Fruit fly (Drosophila melanogaster): ENCODE measurements around the gene U4-U6-60K.

The U4-U6-60K gene

DNA sequence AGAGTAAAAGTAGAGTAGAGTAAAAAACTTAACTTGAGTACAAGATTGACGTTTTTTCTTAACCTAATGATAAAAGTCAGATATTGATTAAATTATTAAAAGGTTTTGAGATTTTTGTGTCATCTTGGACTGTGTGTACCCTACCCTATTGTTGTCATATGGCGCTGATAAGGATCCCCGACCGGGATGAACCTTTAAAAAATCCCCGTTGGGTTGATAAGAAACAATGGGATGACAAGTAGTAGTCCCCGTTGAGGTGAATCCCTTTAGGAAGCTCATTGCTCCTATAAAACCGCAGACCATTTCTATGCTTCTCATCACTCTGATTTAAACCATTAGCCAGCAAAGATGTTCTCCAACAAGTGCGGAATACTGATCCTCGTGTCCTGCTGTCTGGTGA lies 19.2 kb downstream of the U4-U6-60K start, which contains the start of gene edin:
Gene edin (plus strand): TSS at position 340 of the 400 bp plus-strand sequence.
- TF ChIP-seq CG8301 (tag; optimal IDR thresholded peaks at IDR 0.05) (no peak), CG10348 (GFP tag; IDR thresholded peaks at IDR 0.05) (no peak), CG8159 (tag; optimal IDR thresholded peaks at IDR 0.05) (no peak), CG13204 (GFP tag; optimal IDR thresholded peaks at IDR 0.05) (no peak), Snoo (tag; optimal IDR thresholded peaks at IDR 0.05) (no peak), Pif1A (GFP tag; optimal IDR thresholded peaks at IDR 0.05) (no peak), D1 (tag; optimal IDR thresholded peaks at IDR 0.05) (no peak), rn (GFP tag; IDR thresholded peaks at IDR 0.05) (no peak), CG12605 (GFP tag; IDR thresholded peaks at IDR 0.05) (no peak), CG32121 (GFP tag; IDR thresholded peaks at IDR 0.05) (no peak), CG17806 (tag; optimal IDR thresholded peaks at IDR 0.05) (no peak), fd96Ca (GFP tag; IDR thresholded peaks at IDR 0.05) (no peak), CG9948 (tag; optimal IDR thresholded peaks at IDR 0.05) (no peak), EcR (GFP tag; optimal IDR thresholded peaks at IDR 0.05) (no peak), CG15710 (tag; optimal IDR thresholded peaks at IDR 0.05) (no peak), Pif1B (GFP tag; optimal IDR thresholded peaks at IDR 0.05) (no peak), CG4496 (GFP tag; IDR thresholded peaks at IDR 0.05) (no peak), gl (tag; optimal IDR thresholded peaks at IDR 0.05) (no peak), CG14655 (GFP tag; optimal IDR thresholded peaks at IDR 0.05) (no peak), Ets98B (GFP tag; IDR thresholded peaks at IDR 0.05) (no peak)

DNA sequence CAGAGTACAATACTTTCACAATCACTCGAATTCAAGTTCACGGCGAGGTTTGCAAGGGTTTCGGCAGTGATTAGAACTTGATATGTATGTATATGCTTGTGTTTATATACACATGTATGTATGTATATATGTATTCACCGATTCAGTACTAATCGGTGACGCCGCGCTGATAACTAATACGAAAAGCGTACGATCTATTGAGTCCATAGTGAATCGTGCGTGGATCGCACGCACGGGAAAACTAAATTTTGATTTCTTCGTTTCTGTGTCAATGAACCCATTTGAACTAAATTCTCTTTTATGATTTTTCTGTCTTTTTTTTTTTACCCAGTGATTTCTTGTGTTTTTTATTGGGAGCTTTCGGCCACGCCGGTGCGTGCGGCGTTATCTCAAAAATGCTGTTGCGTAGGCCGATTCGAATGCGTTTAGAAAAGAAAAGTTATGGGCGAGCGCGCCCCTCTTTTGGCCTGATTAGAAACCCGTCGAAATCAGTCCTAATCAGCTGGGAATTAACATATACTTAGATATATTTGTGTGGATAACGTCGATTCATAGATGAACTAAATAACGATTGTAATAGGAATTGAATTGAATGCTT lies 19.8 kb downstream of the U4-U6-60K start:
- no peak for TF ChIP-seq gl (tag; optimal IDR thresholded peaks at IDR 0.05)

DNA sequence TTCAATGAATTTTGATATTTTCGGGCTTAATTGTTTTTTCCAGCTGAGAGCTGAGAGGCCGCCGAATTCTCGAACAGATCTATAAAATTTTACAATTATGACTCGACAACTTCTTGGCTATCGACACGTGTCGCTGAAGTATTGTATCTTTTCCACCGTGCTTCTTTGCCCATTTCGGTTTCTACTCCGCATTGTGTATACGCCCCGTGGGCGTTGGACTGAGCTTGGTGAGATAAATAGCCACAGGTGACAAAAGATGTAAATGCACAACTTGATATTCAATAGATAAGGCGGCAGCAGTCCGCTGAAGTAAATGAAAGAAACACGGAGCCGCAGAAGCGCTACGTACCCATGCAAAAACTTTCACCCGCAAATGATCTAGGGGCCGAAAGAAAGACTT lies 20.5 kb downstream of the U4-U6-60K start:
- TF ChIP-seq CG32121 (GFP tag; IDR thresholded peaks at IDR 0.05) (no peak), CG4496 (GFP tag; IDR thresholded peaks at IDR 0.05) (0 out of 3 replicates have a peak, but pooled peaks have one; percentile 9), CG12605 (GFP tag; IDR thresholded peaks at IDR 0.05) (no peak), EcR (GFP tag; optimal IDR thresholded peaks at IDR 0.05) (no peak), CG8159 (tag; optimal IDR thresholded peaks at IDR 0.05) (no peak), rn (GFP tag; IDR thresholded peaks at IDR 0.05) (no peak), CG34367 (tag; optimal IDR thresholded peaks at IDR 0.05) (no peak)

DNA sequence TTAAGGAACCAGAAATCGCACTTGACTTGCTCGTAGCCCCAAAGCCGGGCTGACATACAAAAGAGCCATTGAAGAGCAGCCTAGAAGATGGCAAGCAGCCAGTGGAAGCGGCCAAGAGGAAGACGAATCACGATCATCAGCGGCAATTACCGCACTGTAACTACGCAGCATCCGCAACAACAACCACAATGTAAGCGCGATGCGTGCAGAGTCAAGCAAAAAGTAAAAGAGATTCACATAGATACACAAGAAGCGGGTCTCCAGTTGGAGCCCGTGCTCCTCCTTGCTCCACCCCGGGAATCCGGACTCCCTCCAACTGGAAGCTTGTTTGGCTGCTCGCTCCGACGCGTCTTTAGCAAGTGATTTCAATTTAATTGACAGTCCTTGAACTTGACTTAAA lies 22.1 kb downstream of the U4-U6-60K start:
- TF ChIP-seq CG4496 (GFP tag; IDR thresholded peaks at IDR 0.05) (0 out of 3 replicates have a peak, but pooled peaks have one; percentile 10), EcR (GFP tag; optimal IDR thresholded peaks at IDR 0.05) (peak; percentile 90), CG34367 (tag; optimal IDR thresholded peaks at IDR 0.05) (no peak), Ets98B (GFP tag; IDR thresholded peaks at IDR 0.05) (no peak), CG13204 (GFP tag; optimal IDR thresholded peaks at IDR 0.05) (peak; percentile 74)

DNA sequence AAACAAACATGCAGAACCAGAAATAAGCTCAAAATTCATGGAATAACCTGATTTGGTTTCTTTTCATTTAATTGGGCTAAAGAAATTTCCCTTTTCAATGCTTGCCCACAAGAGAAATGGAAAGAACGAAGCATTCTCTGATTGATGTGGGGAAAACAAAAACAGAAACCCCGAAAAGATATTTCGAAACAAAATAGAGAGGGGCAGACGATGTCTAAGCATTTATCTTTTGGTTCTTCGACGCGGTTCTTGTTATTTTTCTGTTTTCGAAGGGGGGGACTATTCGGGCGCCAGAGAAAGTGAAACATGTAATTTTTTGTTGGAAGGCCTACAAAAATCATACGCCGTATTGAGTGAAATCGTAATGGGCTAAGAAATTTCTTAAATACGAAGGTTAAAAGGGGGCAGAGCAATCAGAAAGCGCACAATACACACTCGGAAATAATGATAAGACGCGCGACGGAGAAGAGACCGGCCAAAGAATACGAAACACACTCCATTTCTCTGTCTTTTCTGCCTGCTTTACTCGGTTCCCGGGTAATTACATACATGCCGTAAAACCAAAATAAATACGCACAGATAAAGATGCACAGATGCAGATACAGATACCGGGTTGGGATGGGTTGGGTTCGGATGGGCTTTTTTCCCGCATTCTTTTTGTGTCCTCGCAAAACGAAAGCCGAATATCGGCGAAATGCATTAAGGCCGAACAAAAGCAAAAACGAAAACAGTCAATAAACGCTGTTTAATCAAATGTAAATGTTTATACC lies 24.9 kb downstream of the U4-U6-60K start:
- peak; percentile 20 for TF ChIP-seq EcR (GFP tag; optimal IDR thresholded peaks at IDR 0.05)
- TF ChIP-seq Ets98B (GFP tag; IDR thresholded peaks at IDR 0.05) = no peak
- no peak for TF ChIP-seq Pif1B (GFP tag; optimal IDR thresholded peaks at IDR 0.05)
- TF ChIP-seq CG12605 (GFP tag; IDR thresholded peaks at IDR 0.05) = no peak
- TF ChIP-seq CG17806 (tag; optimal IDR thresholded peaks at IDR 0.05) = no peak
- TF ChIP-seq gl (tag; optimal IDR thresholded peaks at IDR 0.05) = no peak

dm6 chr3L:17486794-17487726 lies 26.7 kb downstream of the U4-U6-60K start, which contains the start of gene Oatp74D:
Gene Oatp74D (plus strand): TSS chr3L:17487118.
- peak; percentile 49; the same call in 1 of the 2 replicates for TF ChIP-seq CG32121 (GFP tag; IDR thresholded peaks at IDR 0.05)
- peak; percentile 77 for TF ChIP-seq Ets98B (GFP tag; IDR thresholded peaks at IDR 0.05)
- TF ChIP-seq fd96Ca (GFP tag; IDR thresholded peaks at IDR 0.05) = no peak; the same call in 1 of the 3 replicates
- TF ChIP-seq CG10348 (GFP tag; IDR thresholded peaks at IDR 0.05) = no peak
- peak; percentile 86 for TF ChIP-seq CG13204 (GFP tag; optimal IDR thresholded peaks at IDR 0.05)
- TF ChIP-seq CG8159 (tag; optimal IDR thresholded peaks at IDR 0.05) = peak; percentile 4
- TF ChIP-seq D1 (tag; optimal IDR thresholded peaks at IDR 0.05) = no peak
- peak; percentile 86 for TF ChIP-seq CG4496 (GFP tag; IDR thresholded peaks at IDR 0.05)
- no peak for TF ChIP-seq rn (GFP tag; IDR thresholded peaks at IDR 0.05)
- peak; percentile 30 for TF ChIP-seq CG17806 (tag; optimal IDR thresholded peaks at IDR 0.05)
- peak; percentile 85 for TF ChIP-seq EcR (GFP tag; optimal IDR thresholded peaks at IDR 0.05)
- TF ChIP-seq CG34367 (tag; optimal IDR thresholded peaks at IDR 0.05) = no peak
- peak; percentile 37 for TF ChIP-seq Snoo (tag; optimal IDR thresholded peaks at IDR 0.05)
- peak; percentile 32 for TF ChIP-seq CG9948 (tag; optimal IDR thresholded peaks at IDR 0.05)
- TF ChIP-seq CG12605 (GFP tag; IDR thresholded peaks at IDR 0.05) = peak; percentile 77
- peak; percentile 34 for TF ChIP-seq CG8301 (tag; optimal IDR thresholded peaks at IDR 0.05)
- peak; percentile 22 for TF ChIP-seq CG14655 (GFP tag; optimal IDR thresholded peaks at IDR 0.05)
- TF ChIP-seq CG15710 (tag; optimal IDR thresholded peaks at IDR 0.05) = no peak
- peak; percentile 71 for TF ChIP-seq Pif1A (GFP tag; optimal IDR thresholded peaks at IDR 0.05)

Data from whole organism, pupa.